Worm (Caenorhabditis elegans) whole organism, midembryonic: Measurements from ENCODE around the gene C30A5.10.

Source experiments
- T22C8.4 ChIP-seq: fragments of 200-800 bp; sonication (Bioruptor generic); IDR thresholded peaks from 2 replicates; pipeline ENCODE4 v1.3.6; 2022; ENCODE audit warnings: missing genetic modification characterization, missing compliant biosample characterization
- cog-1 ChIP-seq: sonication (generic microtip); optimal IDR thresholded peaks from 2 replicates; lab custom pipeline; 2016; ENCODE audit warnings: missing genetic modification characterization, missing compliant biosample characterization
- flt-1 ChIP-seq: fragments of 200-800 bp; sonication (Bioruptor generic); IDR thresholded peaks from 2 replicates; pipeline ENCODE4 v1.3.6; 2022; ENCODE audit warnings: missing genetic modification characterization, missing compliant biosample characterization
- klf-2 ChIP-seq: fragments of 200-800 bp; sonication (Bioruptor generic); conservative IDR thresholded peaks from 2 replicates; pipeline ENCODE4 v1.3.6; 2022; ENCODE audit warnings: missing genetic modification reagents, missing genetic modification characterization, missing compliant biosample characterization
- med-1 ChIP-seq: sonication (generic microtip); optimal IDR thresholded peaks from 2 replicates; lab custom pipeline; 2017; ENCODE audit warnings: missing genetic modification characterization, mild to moderate bottlenecking, missing compliant biosample characterization, antibody characterized with exemption, missing genetic modification reagents; ENCODE audit not compliant: insufficient read depth
- ref-1 ChIP-seq: fragments of 200-800 bp; sonication (Bioruptor generic); conservative IDR thresholded peaks from 2 replicates; pipeline ENCODE4 v1.3.6; 2022; ENCODE audit warnings: missing genetic modification reagents, missing genetic modification characterization, missing compliant biosample characterization
- tab-1 ChIP-seq: fragments of 200-800 bp; sonication (Bioruptor generic); IDR thresholded peaks from 2 replicates; pipeline ENCODE4 v1.3.6; 2022; ENCODE audit warnings: missing genetic modification characterization, missing compliant biosample characterization
- ztf-23 ChIP-seq: fragments of 200-800 bp; sonication (Bioruptor generic); IDR thresholded peaks from 2 replicates; pipeline ENCODE4 v1.3.6; 2022; ENCODE audit warnings: missing genetic modification reagents, missing genetic modification characterization, missing compliant biosample characterization
- ztf-29 ChIP-seq: fragments of 200-800 bp; sonication (Bioruptor generic); IDR thresholded peaks from 2 replicates; pipeline ENCODE4 v1.3.6; 2022; ENCODE audit warnings: missing genetic modification reagents, missing genetic modification characterization, missing compliant biosample characterization

The C30A5.10 gene

ce11 chrIII:8163283-8163682 lies 46.4 kb downstream of the C30A5.10 start, which contains the start of gene bath-42:
TSS of gene bath-42 (minus strand) at chrIII:8163383.
- no peak for TF ChIP-seq cog-1

ce11 chrIII:8161238-8161637 lies 48.4 kb downstream of the C30A5.10 start, which contains the start of gene inpp-5K:
TSS of gene inpp-5K (minus strand) at chrIII:8161338.
- no peak for TF ChIP-seq klf-2
- no peak for TF ChIP-seq med-1 (GFP tag; lab: Kevin White, UChicago)
- no peak for TF ChIP-seq ref-1 (GFP tag; lab: Robert Waterston, UW)
- no peak for TF ChIP-seq T22C8.4
- TF ChIP-seq cog-1 = no peak
- no peak for TF ChIP-seq ztf-23
- no peak for TF ChIP-seq flt-1 (GFP tag; lab: Robert Waterston, UW)
- no peak for TF ChIP-seq ztf-29 (GFP tag; lab: Robert Waterston, UW)
- TF ChIP-seq tab-1 (GFP tag; lab: Robert Waterston, UW) = no peak

ce11 chrIII:8158140-8158786 lies 51.4 kb downstream of the C30A5.10 start, which contains the start of gene atg-13:
TSS of gene atg-13 (minus strand) at chrIII:8158190.
- no peak for TF ChIP-seq ztf-23
- no peak for TF ChIP-seq ztf-29 (GFP tag; lab: Robert Waterston, UW)
- no peak for TF ChIP-seq cog-1
- no peak for TF ChIP-seq klf-2
- TF ChIP-seq tab-1 (GFP tag; lab: Robert Waterston, UW) = no peak
- no peak for TF ChIP-seq med-1 (GFP tag; lab: Kevin White, UChicago)
- no peak for TF ChIP-seq ref-1 (GFP tag; lab: Robert Waterston, UW)
- no peak for TF ChIP-seq T22C8.4
- TF ChIP-seq flt-1 (GFP tag; lab: Robert Waterston, UW) = no peak

DNA sequence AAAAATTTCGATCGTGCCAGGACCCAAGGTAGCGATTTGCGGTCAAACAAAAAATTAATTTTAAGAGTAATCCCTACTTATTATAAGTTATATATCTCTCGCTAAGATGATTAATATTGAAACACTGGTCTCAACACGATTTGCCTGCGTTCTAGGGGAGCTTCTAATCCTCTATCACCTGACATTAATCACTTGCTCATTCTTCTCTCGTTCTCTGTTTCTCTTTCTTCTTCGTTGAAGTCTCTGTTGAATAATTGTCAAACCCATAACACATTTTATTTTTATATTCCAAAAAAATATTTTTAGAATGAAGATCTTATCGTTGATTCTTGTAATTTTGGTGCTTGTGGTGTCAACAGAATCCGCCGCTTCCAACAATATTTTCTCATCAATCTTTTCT lies 54.5 kb downstream of the C30A5.10 start, which contains the start of gene D2007.1:
TSS of gene D2007.1 (plus strand) at position 301 of the 400 bp plus-strand sequence.
- TF ChIP-seq klf-2 = no peak
- no peak for TF ChIP-seq ztf-29 (GFP tag; lab: Robert Waterston, UW)
- no peak for TF ChIP-seq tab-1 (GFP tag; lab: Robert Waterston, UW)
- no peak for TF ChIP-seq med-1 (GFP tag; lab: Kevin White, UChicago)
- TF ChIP-seq ztf-23 = no peak
- TF ChIP-seq flt-1 (GFP tag; lab: Robert Waterston, UW) = no peak
- no peak for TF ChIP-seq T22C8.4
- no peak for TF ChIP-seq cog-1
